Worm (Caenorhabditis elegans) whole organism, mixed stage, embryonic: ENCODE results near the gene srbc-62.

ENCODE experiments used
- M03D4.4 ChIP-seq: sonication (generic microtip); optimal IDR thresholded peaks from 2 replicates; lab custom pipeline; 2017; ENCODE audit warnings: mild to moderate bottlenecking, missing genetic modification characterization, missing compliant biosample characterization
- blmp-1 ChIP-seq: fragments of 150-350 bp; optimal IDR thresholded peaks from 2 replicates; lab custom pipeline; 2014; ENCODE audit warnings: missing biosample characterization, missing genetic modification characterization
- nhr-12 ChIP-seq: fragments of 150-350 bp; optimal IDR thresholded peaks from 2 replicates; lab custom pipeline; 2014; ENCODE audit warnings: missing biosample characterization, missing genetic modification characterization
- nhr-2 ChIP-seq: fragments of 150-350 bp; optimal IDR thresholded peaks from 2 replicates; lab custom pipeline; 2014; ENCODE audit warnings: missing biosample characterization, missing genetic modification characterization
- nhr-237 ChIP-seq: fragments of 150-350 bp; optimal IDR thresholded peaks from 2 replicates; lab custom pipeline; 2014; ENCODE audit warnings: missing biosample characterization, missing genetic modification characterization
- pha-4 ChIP-seq: fragments of 150-350 bp; optimal IDR thresholded peaks from 2 replicates; lab custom pipeline; 2018; ENCODE audit warnings: missing biosample characterization, missing genetic modification reagents, missing genetic modification characterization
- snpc-4 ChIP-seq: fragments of 150-350 bp; optimal IDR thresholded peaks from 2 replicates; lab custom pipeline; 2014; ENCODE audit warnings: missing biosample characterization, missing genetic modification characterization
- sptf-1 ChIP-seq: sonication (generic microtip); optimal IDR thresholded peaks from 2 replicates; lab custom pipeline; 2017; ENCODE audit warnings: mild to moderate bottlenecking, missing genetic modification characterization, moderate library complexity, missing compliant biosample characterization
- tbx-8 ChIP-seq: fragments of 200-800 bp; sonication (Bioruptor generic); optimal IDR thresholded peaks from 2 replicates; lab custom pipeline; 2018; ENCODE audit warnings: mild to moderate bottlenecking, missing genetic modification characterization, moderate library complexity, missing compliant biosample characterization
- unc-62 ChIP-seq: fragments of 150-350 bp; optimal IDR thresholded peaks from 2 replicates; lab custom pipeline; 2014; ENCODE audit warnings: missing biosample characterization, missing genetic modification reagents, missing genetic modification characterization
- ztf-11 ChIP-seq: fragments of 150-350 bp; optimal IDR thresholded peaks from 2 replicates; lab custom pipeline; 2014; ENCODE audit warnings: missing biosample characterization, missing genetic modification characterization

ce11 chrV:17257637-17258036, 39.8 kb downstream of the srbc-62 start:
- no peak for TF ChIP-seq nhr-2 (tag; lab: Kevin White, UChicago)
- no peak for TF ChIP-seq pha-4 (tag; lab: Kevin White, UChicago)
- no peak for TF ChIP-seq nhr-12 (tag; lab: Kevin White, UChicago)
- TF ChIP-seq M03D4.4 (tag; lab: Kevin White, UChicago), result no peak
- TF ChIP-seq nhr-237 (tag; lab: Kevin White, UChicago), result no peak
- no peak for TF ChIP-seq snpc-4 (tag; lab: Kevin White, UChicago)
- no peak for TF ChIP-seq sptf-1 (tag; lab: Kevin White, UChicago)
- no peak for TF ChIP-seq unc-62
- no peak for TF ChIP-seq ztf-11 (tag; lab: Kevin White, UChicago)
- TF ChIP-seq tbx-8 (GFP tag; lab: Kevin White, UChicago), result no peak
- TF ChIP-seq blmp-1 (tag; lab: Kevin White, UChicago), result no peak
